Fruit fly (Drosophila melanogaster) whole organism, embryonic: ENCODE data around the gene fal.

Experiments
- ATbp ChIP-seq: fragments of 200-800 bp; sonication (Bioruptor generic); optimal IDR thresholded peaks from 2 replicates; lab custom pipeline; 2017; ENCODE audit warnings: missing biosample characterization, mild to moderate bottlenecking, missing genetic modification characterization, missing genetic modification reagents
- B-H1 ChIP-seq: fragments of 200-800 bp; sonication (Bioruptor generic); IDR thresholded peaks from 3 replicates; pipeline ENCODE4 v1.3.6; 2022; ENCODE audit warnings: missing biosample characterization, missing genetic modification characterization
- CG10366 ChIP-seq: fragments of 200-800 bp; sonication (Bioruptor generic); IDR thresholded peaks from 2 replicates; pipeline ENCODE4 v1.3.6; 2022; ENCODE audit warnings: missing biosample characterization, missing genetic modification characterization
- CG11093 ChIP-seq: fragments of 200-800 bp; sonication (Bioruptor generic); IDR thresholded peaks from 3 replicates; pipeline ENCODE4 v1.3.6; 2022; ENCODE audit warnings: missing biosample characterization, missing genetic modification characterization
- CG13894 ChIP-seq: fragments of 200-800 bp; sonication (Bioruptor generic); optimal IDR thresholded peaks from 3 replicates; lab custom pipeline; 2018; ENCODE audit warnings: missing biosample characterization, mild to moderate bottlenecking, missing genetic modification characterization, moderate library complexity
- CG15479 ChIP-seq: fragments of 200-800 bp; sonication (Bioruptor generic); optimal IDR thresholded peaks from 3 replicates; lab custom pipeline; 2019; ENCODE audit warnings: missing biosample characterization, mild to moderate bottlenecking, missing genetic modification characterization, moderate library complexity
- CG1647 ChIP-seq: fragments of 200-800 bp; sonication (Bioruptor generic); optimal IDR thresholded peaks from 3 replicates; lab custom pipeline; 2016; ENCODE audit warnings: missing biosample characterization, missing genetic modification characterization
- CG16813 ChIP-seq: fragments of 200-800 bp; sonication (Bioruptor generic); IDR thresholded peaks from 3 replicates; pipeline ENCODE4 v1.3.6; 2022; ENCODE audit warnings: missing biosample characterization, missing genetic modification characterization; ENCODE audit not compliant: partially characterized antibody
- CG2199 ChIP-seq: fragments of 200-800 bp; sonication (Bioruptor generic); IDR thresholded peaks from 3 replicates; pipeline ENCODE4 v1.3.6; 2022; ENCODE audit warnings: missing biosample characterization, missing genetic modification characterization
- CG2678 ChIP-seq: fragments of 200-800 bp; sonication (Bioruptor generic); optimal IDR thresholded peaks from 3 replicates; lab custom pipeline; 2019; ENCODE audit warnings: missing biosample characterization, mild to moderate bottlenecking, missing genetic modification characterization, moderate library complexity
- CG31441 ChIP-seq: fragments of 200-800 bp; sonication (Bioruptor generic); IDR thresholded peaks from 2 replicates; pipeline ENCODE4 v1.3.6; 2022; ENCODE audit warnings: missing biosample characterization, missing genetic modification characterization
- CG3281 ChIP-seq: fragments of 200-800 bp; sonication (Bioruptor generic); optimal IDR thresholded peaks from 3 replicates; lab custom pipeline; 2017; ENCODE audit warnings: missing biosample characterization, mild to moderate bottlenecking, missing genetic modification characterization
- CG5953 ChIP-seq: fragments of 200-800 bp; sonication (Bioruptor generic); IDR thresholded peaks from 2 replicates; pipeline ENCODE4 v1.3.6; 2022; ENCODE audit warnings: missing biosample characterization, missing genetic modification characterization
- CG6654 ChIP-seq: fragments of 200-800 bp; sonication (Bioruptor generic); optimal IDR thresholded peaks from 2 replicates; lab custom pipeline; 2017; ENCODE audit warnings: missing biosample characterization, mild to moderate bottlenecking, missing genetic modification characterization
- CG7928 ChIP-seq: fragments of 200-800 bp; sonication (Bioruptor generic); optimal IDR thresholded peaks from 2 replicates; lab custom pipeline; 2017; ENCODE audit warnings: missing biosample characterization, mild to moderate bottlenecking, missing genetic modification characterization
- CG8765 ChIP-seq: fragments of 200-800 bp; sonication (Bioruptor generic); IDR thresholded peaks from 2 replicates; pipeline ENCODE4 v1.3.6; 2022; ENCODE audit warnings: missing biosample characterization, missing genetic modification characterization
- Chrac-16 ChIP-seq: fragments of 200-800 bp; sonication (Bioruptor generic); optimal IDR thresholded peaks from 3 replicates; lab custom pipeline; 2016; ENCODE audit warnings: missing biosample characterization, missing genetic modification characterization
- CkIIα-i1 ChIP-seq: fragments of 200-800 bp; sonication (Bioruptor generic); IDR thresholded peaks from 2 replicates; pipeline ENCODE4 v1.3.6; 2022; ENCODE audit warnings: missing biosample characterization, missing genetic modification characterization
- Dfd ChIP-seq, 2 experiments: fragments of >200 bp; optimal IDR thresholded peaks; 2 replicates each; lab custom pipeline; 2017; ENCODE audit warnings: missing biosample characterization in 2 of 2, missing genetic modification characterization in 2 of 2
- E2f2 ChIP-seq: fragments of 200-800 bp; sonication (Bioruptor generic); IDR thresholded peaks from 2 replicates; pipeline ENCODE4 v1.3.6; 2022; ENCODE audit warnings: missing biosample characterization, missing genetic modification characterization
- Ets65A ChIP-seq: fragments of 200-800 bp; sonication (Bioruptor generic); peaks from one replicate; lab custom pipeline; 2016; ENCODE audit warnings: missing biosample characterization, missing genetic modification characterization
- H2.0 ChIP-seq: fragments of 200-800 bp; sonication (Bioruptor generic); IDR thresholded peaks from 2 replicates; pipeline ENCODE4 v1.3.6; 2022; ENCODE audit warnings: missing biosample characterization, missing genetic modification characterization
- HLHmδ ChIP-seq: fragments of 200-800 bp; sonication (Bioruptor generic); optimal IDR thresholded peaks from 2 replicates; lab custom pipeline; 2018; ENCODE audit warnings: missing biosample characterization, mild to moderate bottlenecking, missing genetic modification characterization, moderate library complexity
- Hr39 ChIP-seq: fragments of >200 bp; optimal IDR thresholded peaks from 2 replicates; lab custom pipeline; 2017
- Hr51 ChIP-seq, 2 experiments: fragments of 200-800 bp; sonication (Bioruptor generic); optimal IDR thresholded peaks; 2 replicates in 1 of 2; 3 replicates in 1 of 2; lab custom pipeline; 2016 to 2018; ENCODE audit warnings: missing biosample characterization in 2 of 2, missing genetic modification characterization in 2 of 2, mild to moderate bottlenecking in 1 of 2, moderate library complexity in 1 of 2
- Lhr ChIP-seq: fragments of 200-800 bp; sonication (Bioruptor generic); optimal IDR thresholded peaks from 3 replicates; lab custom pipeline; 2017; ENCODE audit warnings: mild to moderate bottlenecking, missing biosample characterization, missing genetic modification reagents, missing genetic modification characterization
- Meics ChIP-seq: fragments of 200-800 bp; sonication (Bioruptor generic); optimal IDR thresholded peaks from 2 replicates; lab custom pipeline; 2017; ENCODE audit warnings: missing biosample characterization, mild to moderate bottlenecking, missing genetic modification characterization
- Poxn ChIP-seq: fragments of 200-800 bp; sonication (Bioruptor generic); IDR thresholded peaks from 2 replicates; pipeline ENCODE4 v1.3.6; 2022; ENCODE audit warnings: missing biosample characterization, missing genetic modification characterization
- Ptx1 ChIP-seq: fragments of 200-800 bp; sonication (Bioruptor generic); IDR thresholded peaks from 2 replicates; pipeline ENCODE4 v1.3.6; 2022; ENCODE audit warnings: missing biosample characterization, missing genetic modification characterization
- ab ChIP-seq: fragments of 200-800 bp; sonication (Bioruptor generic); optimal IDR thresholded peaks from 2 replicates; lab custom pipeline; 2016; ENCODE audit warnings: missing biosample characterization, missing genetic modification characterization
- cad ChIP-seq: fragments of >200 bp; optimal IDR thresholded peaks from 2 replicates; lab custom pipeline; 2017; ENCODE audit warnings: missing biosample characterization, missing genetic modification characterization
- chinmo ChIP-seq: fragments of 200-800 bp; sonication (Bioruptor generic); IDR thresholded peaks from 4 replicates; pipeline ENCODE4 v1.3.6; 2022; ENCODE audit warnings: missing biosample characterization, missing genetic modification characterization; ENCODE audit not compliant: partially characterized antibody
- crol ChIP-seq: fragments of 200-800 bp; sonication (Bioruptor generic); IDR thresholded peaks from 2 replicates; pipeline ENCODE4 v1.3.6; 2022; ENCODE audit warnings: missing biosample characterization, missing genetic modification characterization
- dan ChIP-seq: fragments of 200-800 bp; sonication (Bioruptor generic); IDR thresholded peaks from 2 replicates; pipeline ENCODE4 v1.3.6; 2022; ENCODE audit warnings: missing biosample characterization, missing genetic modification characterization
- dati ChIP-seq: fragments of 200-800 bp; sonication (Bioruptor generic); IDR thresholded peaks from 2 replicates; pipeline ENCODE4 v1.3.6; 2022; ENCODE audit warnings: missing biosample characterization, missing genetic modification characterization
- dmrt11E ChIP-seq: fragments of 200-800 bp; sonication (Bioruptor generic); optimal IDR thresholded peaks from 3 replicates; lab custom pipeline; 2018; ENCODE audit warnings: missing biosample characterization, mild to moderate bottlenecking, missing genetic modification characterization, moderate library complexity
- en ChIP-seq: fragments of 200-800 bp; sonication (Bioruptor generic); optimal IDR thresholded peaks from 2 replicates; lab custom pipeline; 2016; ENCODE audit warnings: missing biosample characterization, missing genetic modification characterization
- ewg ChIP-seq: fragments of 200-800 bp; sonication (Bioruptor generic); optimal IDR thresholded peaks from 3 replicates; lab custom pipeline; 2017; ENCODE audit warnings: mild to moderate bottlenecking, missing biosample characterization, missing genetic modification reagents, missing genetic modification characterization
- fd96Cb ChIP-seq: fragments of 200-800 bp; sonication (Bioruptor generic); optimal IDR thresholded peaks from 2 replicates; lab custom pipeline; 2018; ENCODE audit warnings: missing biosample characterization, mild to moderate bottlenecking, missing genetic modification characterization, moderate library complexity
- hbn ChIP-seq: fragments of 200-800 bp; sonication (Bioruptor generic); IDR thresholded peaks from 2 replicates; pipeline ENCODE4 v1.3.6; 2022; ENCODE audit warnings: missing biosample characterization, missing genetic modification characterization; ENCODE audit not compliant: partially characterized antibody
- insv ChIP-seq, 2 experiments: fragments of 200-800 bp; sonication (Bioruptor generic); optimal IDR thresholded peaks; 3 replicates each; lab custom pipeline; 2016 to 2018; ENCODE audit warnings: missing biosample characterization in 2 of 2, missing genetic modification characterization in 2 of 2
- jumu ChIP-seq: fragments of 200-800 bp; sonication (Bioruptor generic); optimal IDR thresholded peaks from 3 replicates; lab custom pipeline; 2016; ENCODE audit warnings: missing biosample characterization, missing genetic modification characterization
- kah ChIP-seq: fragments of 200-800 bp; sonication (Bioruptor generic); optimal IDR thresholded peaks from 2 replicates; lab custom pipeline; 2018; ENCODE audit warnings: missing biosample characterization, mild to moderate bottlenecking, missing genetic modification characterization
- kay ChIP-seq: fragments of 200-800 bp; sonication (Bioruptor generic); optimal IDR thresholded peaks from 2 replicates; lab custom pipeline; 2016; ENCODE audit warnings: missing biosample characterization, missing genetic modification characterization
- pho ChIP-seq: fragments of 200-800 bp; sonication (Bioruptor generic); optimal IDR thresholded peaks from 2 replicates; lab custom pipeline; 2016; ENCODE audit warnings: missing biosample characterization, missing genetic modification characterization
- pnt ChIP-seq: fragments of 200-800 bp; sonication (Bioruptor generic); optimal IDR thresholded peaks from 3 replicates; lab custom pipeline; 2016; ENCODE audit warnings: missing biosample characterization, missing genetic modification characterization
- sc ChIP-seq, 3 experiments: fragments of >200 bp in 2 of 3; fragments of 200-800 bp in 1 of 3; sonication (Bioruptor generic) in 1 of 3; optimal IDR thresholded peaks; 2 replicates in 2 of 3; 3 replicates in 1 of 3; lab custom pipeline; 2017; ENCODE audit warnings: mild to moderate bottlenecking in 1 of 3, missing biosample characterization in 1 of 3, missing genetic modification characterization in 1 of 3, missing genetic modification reagents in 1 of 3
- slou ChIP-seq: fragments of 200-800 bp; sonication (Bioruptor generic); optimal IDR thresholded peaks from 3 replicates; lab custom pipeline; 2016; ENCODE audit warnings: missing biosample characterization, missing genetic modification characterization
- sr ChIP-seq: fragments of 200-800 bp; sonication (Bioruptor generic); IDR thresholded peaks from 3 replicates; pipeline ENCODE4 v1.3.6; 2022; ENCODE audit warnings: missing biosample characterization, missing genetic modification characterization
- yki ChIP-seq: fragments of >200 bp; optimal IDR thresholded peaks from 3 replicates; lab custom pipeline; 2018

Gene fal

DNA sequence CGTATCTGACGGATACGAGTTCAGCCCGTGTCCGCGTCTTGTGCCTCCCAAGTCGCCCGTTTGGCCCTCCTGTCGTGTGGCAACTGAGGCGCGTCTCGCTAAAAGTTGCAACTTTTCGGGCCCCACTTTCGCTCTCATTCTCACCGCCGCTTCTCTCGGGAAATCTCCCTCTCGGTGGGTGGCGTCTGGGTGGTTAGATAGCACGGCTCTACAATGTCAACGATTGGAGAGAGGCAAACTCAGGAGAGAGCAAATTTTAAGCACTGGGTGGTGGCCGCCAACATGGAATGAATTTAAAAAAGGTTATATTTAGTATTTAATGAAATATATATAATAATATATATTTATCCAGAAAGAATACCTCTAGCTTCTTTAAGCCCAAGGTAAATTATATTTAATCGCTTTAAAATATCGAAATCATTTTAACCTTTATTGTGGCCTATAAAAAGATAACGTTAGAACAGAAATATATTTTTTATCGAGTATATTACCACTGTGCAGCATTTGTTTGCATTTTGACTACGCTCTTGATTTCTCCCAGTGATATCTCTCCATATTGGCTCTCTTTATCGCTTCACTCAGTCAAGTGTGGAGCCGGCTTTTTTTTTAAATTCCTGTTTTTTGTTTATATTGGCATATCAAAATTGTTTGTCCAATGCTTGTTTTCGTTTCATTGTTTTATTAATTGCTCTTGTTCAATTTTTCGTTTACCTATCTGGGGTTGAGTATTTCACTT, 1.8 kb upstream of the fal start, which contains the start of gene Gbs-76A (continued):
- peak; percentile 33; the same call in 1 of the 2 replicates for TF ChIP-seq CG5953 (GFP tag; lab: Robert Waterston, UW)
- TF ChIP-seq CG3281 = peak; percentile 85
- 0 out of 2 replicates have a peak, but pooled peaks have one; percentile 45 for TF ChIP-seq Poxn (GFP tag; lab: Robert Waterston, UW)
- peak; percentile 50 for TF ChIP-seq pho (GFP tag; lab: Kevin White, UChicago)
- TF ChIP-seq cad = no peak
- TF ChIP-seq CkIIα-i1 (GFP tag; lab: Robert Waterston, UW) = no peak
- peak in 1 of 2 experiments; percentile 38 for TF ChIP-seq insv (GFP tag; optimal IDR thresholded peaks at IDR 0.05; lab: Kevin White, UChicago)
- TF ChIP-seq kah (GFP tag; lab: Kevin White, UChicago) = peak; percentile 74
- peak; percentile 93 for TF ChIP-seq CG31441 (GFP tag; lab: Robert Waterston, UW)
- TF ChIP-seq dati (GFP tag; lab: Robert Waterston, UW) = no peak
- TF ChIP-seq yki (lab: Kevin White, UChicago) = peak; percentile 16
- peak; percentile 87 for TF ChIP-seq CG13894 (tag; lab: Kevin White, UChicago)
- TF ChIP-seq fd96Cb = peak; percentile 76
- no peak for TF ChIP-seq Dfd (GFP tag; optimal IDR thresholded peaks at IDR 0.05; lab: Kevin White, UChicago)
- TF ChIP-seq slou (GFP tag; lab: Kevin White, UChicago) = no peak
- no peak for TF ChIP-seq CG1647 (GFP tag; lab: Kevin White, UChicago)
- peak; percentile 83 for TF ChIP-seq ATbp
- no peak for TF ChIP-seq CG16813
- peak; percentile 89 for TF ChIP-seq Meics
- peak; percentile 67; the same call in 1 of the 2 replicates for TF ChIP-seq E2f2 (GFP tag; lab: Robert Waterston, UW)
- 0 out of 4 replicates have a peak, but pooled peaks have one; percentile 62 for TF ChIP-seq chinmo (GFP tag; lab: Robert Waterston, UW)
- peak; percentile 51 for TF ChIP-seq CG6654
- no peak for TF ChIP-seq CG15479 (GFP tag; lab: Kevin White, UChicago)
- peak; percentile 65 for TF ChIP-seq ewg (GFP tag; lab: Kevin White, UChicago)
- no peak for TF ChIP-seq HLHmδ (GFP tag; lab: Kevin White, UChicago)
- no peak for TF ChIP-seq jumu (GFP tag; lab: Kevin White, UChicago)
- no peak for TF ChIP-seq en (GFP tag; lab: Kevin White, UChicago)
- TF ChIP-seq sr (GFP tag; lab: Robert Waterston, UW) = no peak
- TF ChIP-seq CG8765 (GFP tag; lab: Robert Waterston, UW) = no peak
- TF ChIP-seq sc (optimal IDR thresholded peaks at IDR 0.05; lab: Kevin White, UChicago) = no peak
- peak; percentile 75 for TF ChIP-seq sc (GFP tag; optimal IDR thresholded peaks at IDR 0.05; lab: Kevin White, UChicago)
- TF ChIP-seq Chrac-16 = peak; percentile 38
- TF ChIP-seq CG11093 (GFP tag; lab: Robert Waterston, UW) = 0 out of 3 replicates have a peak, but pooled peaks have one; percentile 57
- TF ChIP-seq H2.0 (GFP tag; lab: Robert Waterston, UW) = peak; percentile 63
- peak; percentile 21 to 91 for TF ChIP-seq Hr51 (GFP tag; optimal IDR thresholded peaks at IDR 0.05; lab: Kevin White, UChicago)
- peak; percentile 71 for TF ChIP-seq B-H1 (GFP tag; lab: Robert Waterston, UW)
- TF ChIP-seq CG10366 (GFP tag; lab: Robert Waterston, UW) = peak; percentile 72
- no peak for TF ChIP-seq dan (GFP tag; lab: Robert Waterston, UW)
- peak; percentile 69 for TF ChIP-seq dmrt11E (tag; lab: Kevin White, UChicago)
- no peak for TF ChIP-seq ab (GFP tag; lab: Kevin White, UChicago)
- TF ChIP-seq CG2678 (tag; lab: Kevin White, UChicago) = peak; percentile 96
- peak; percentile 43 for TF ChIP-seq crol (GFP tag; lab: Robert Waterston, UW)
- TF ChIP-seq pnt (GFP tag; lab: Kevin White, UChicago) = no peak
- TF ChIP-seq Ets65A = peak; percentile 66
- TF ChIP-seq Lhr = peak; percentile 28
- TF ChIP-seq CG2199 (GFP tag; lab: Robert Waterston, UW) = no peak
- no peak for TF ChIP-seq hbn (GFP tag; lab: Robert Waterston, UW)
- TF ChIP-seq kay (GFP tag; lab: Kevin White, UChicago) = peak; percentile 44
- TF ChIP-seq Ptx1 (GFP tag; lab: Robert Waterston, UW) = peak; percentile 84
- no peak for TF ChIP-seq CG7928 (GFP tag; lab: Kevin White, UChicago)
- no peak for TF ChIP-seq Hr39 (lab: Kevin White, UChicago)
